Worm (Caenorhabditis elegans): ENCODE measurements around the gene vha-17.
A peak's percentile ranks its signal among the peaks of the same experiment; 100 is the strongest.

The vha-17 gene

ce11 chrIV:9367852-9368627 is 46.4 kb downstream of the vha-17 start (continued):
- TF ChIP-seq mcd-1 (GFP tag; IDR thresholded peaks at IDR 0.05): peak; percentile 35; the same call in 1 of the 2 replicates
- TF ChIP-seq ceh-27 (GFP tag; optimal IDR thresholded peaks at IDR 0.05): peak; percentile 24
- no peak for TF ChIP-seq fkh-3 (tag; optimal IDR thresholded peaks at IDR 0.05)
- TF ChIP-seq attf-6 (GFP tag; IDR thresholded peaks at IDR 0.05): 0 out of 2 replicates have a peak, but pooled peaks have one; percentile 22
- no peak for TF ChIP-seq K11D2.4 (GFP tag; IDR thresholded peaks at IDR 0.05)
- peak; percentile 67 for TF ChIP-seq snpc-1.3 (tag; optimal IDR thresholded peaks at IDR 0.05; ENCODE audit: insufficient read depth)
- no peak for TF ChIP-seq ceh-40 (GFP tag; IDR thresholded peaks at IDR 0.05)
- TF ChIP-seq nhr-90 (tag; optimal IDR thresholded peaks at IDR 0.05): no peak
- no peak for TF ChIP-seq repo-1 (tag; optimal IDR thresholded peaks at IDR 0.05)
- TF ChIP-seq hsf-1 (GFP tag; IDR thresholded peaks at IDR 0.05): 0 out of 2 replicates have a peak, but pooled peaks have one; percentile 16
- peak; percentile 90 for TF ChIP-seq F33H1.4 (GFP tag; IDR thresholded peaks at IDR 0.05)
- TF ChIP-seq madf-8 (GFP tag; conservative IDR thresholded peaks at IDR 0.05): peak; percentile 82
- TF ChIP-seq C17E4.6 (GFP tag; IDR thresholded peaks at IDR 0.05): no peak

ce11 chrIV:9371126-9371525 is 49.5 kb downstream of the vha-17 start, which contains the start of gene fbxc-58:
Gene fbxc-58, plus strand, starts transcription at chrIV:9371508.
- TF ChIP-seq cebp-1 (GFP tag; IDR thresholded peaks at IDR 0.05): peak; percentile 93
- peak; percentile 93 for TF ChIP-seq cebp-1 (tag; optimal IDR thresholded peaks at IDR 0.05)
- peak; percentile 96 for TF ChIP-seq unc-62 (GFP tag; optimal IDR thresholded peaks at IDR 0.05)
- TF ChIP-seq egl-44 (GFP tag; IDR thresholded peaks at IDR 0.05): no peak
- no peak for TF ChIP-seq atf-7 (tag; optimal IDR thresholded peaks at IDR 0.05)
- TF ChIP-seq nhr-80 (tag; optimal IDR thresholded peaks at IDR 0.05): peak; percentile 33
